Worm (Caenorhabditis elegans) whole organism, L3 larva: ENCODE data around the gene rpa-1.

Experiments
- R02D3.7 ChIP-seq: fragments of 150-350 bp; optimal IDR thresholded peaks from 2 replicates; lab custom pipeline; 2014; ENCODE audit warnings: missing biosample characterization, missing genetic modification characterization
- ZK546.5 ChIP-seq: sonication (generic microtip); optimal IDR thresholded peaks from 2 replicates; lab custom pipeline; 2017; ENCODE audit warnings: missing biosample characterization, missing genetic modification characterization
- aly-2 ChIP-seq: fragments of 150-350 bp; optimal IDR thresholded peaks from 2 replicates; lab custom pipeline; 2014; ENCODE audit warnings: missing biosample characterization, missing genetic modification characterization
- ama-1 ChIP-seq: fragments of 150-350 bp; optimal IDR thresholded peaks from 2 replicates; lab custom pipeline; 2018
- ceh-16 ChIP-seq: sonication (generic microtip); optimal IDR thresholded peaks from 2 replicates; lab custom pipeline; 2017; ENCODE audit warnings: missing biosample characterization, missing genetic modification characterization
- ceh-28 ChIP-seq: fragments of 150-350 bp; optimal IDR thresholded peaks from 2 replicates; lab custom pipeline; 2014; ENCODE audit warnings: missing biosample characterization, missing genetic modification reagents, missing genetic modification characterization
- ceh-9 ChIP-seq: sonication (generic microtip); optimal IDR thresholded peaks from 2 replicates; lab custom pipeline; 2018; ENCODE audit warnings: missing biosample characterization, missing genetic modification characterization
- daf-12 ChIP-seq: fragments of 150-350 bp; optimal IDR thresholded peaks from 2 replicates; lab custom pipeline; 2014; ENCODE audit warnings: missing biosample characterization, missing genetic modification reagents, missing genetic modification characterization
- egl-5 ChIP-seq: fragments of 150-350 bp; optimal IDR thresholded peaks from 2 replicates; lab custom pipeline; 2017; ENCODE audit warnings: missing biosample characterization, missing genetic modification reagents, missing genetic modification characterization, inconsistent platforms
- elt-1 ChIP-seq: fragments of 150-350 bp; optimal IDR thresholded peaks from 2 replicates; lab custom pipeline; 2014; ENCODE audit warnings: missing biosample characterization, missing genetic modification characterization
- elt-2 ChIP-seq: sonication (generic microtip); optimal IDR thresholded peaks from 2 replicates; lab custom pipeline; 2016; ENCODE audit warnings: missing genetic modification reagents, mild to moderate bottlenecking, missing genetic modification characterization, missing compliant biosample characterization
- fkh-10 ChIP-seq: sonication (generic microtip); optimal IDR thresholded peaks from 2 replicates; lab custom pipeline; 2017; ENCODE audit warnings: missing biosample characterization, missing genetic modification reagents, missing genetic modification characterization
- fos-1 ChIP-seq: fragments of 150-350 bp; optimal IDR thresholded peaks from 2 replicates; lab custom pipeline; 2014; ENCODE audit warnings: missing biosample characterization, missing genetic modification characterization
- hmg-11 ChIP-seq: sonication (generic microtip); optimal IDR thresholded peaks from 2 replicates; lab custom pipeline; 2016; ENCODE audit warnings: missing genetic modification characterization, missing compliant biosample characterization
- jun-1 ChIP-seq: fragments of 150-350 bp; optimal IDR thresholded peaks from 2 replicates; lab custom pipeline; 2014; ENCODE audit warnings: missing biosample characterization, missing genetic modification reagents, missing genetic modification characterization
- lin-39 ChIP-seq: fragments of 150-350 bp; optimal IDR thresholded peaks from 2 replicates; lab custom pipeline; 2018; ENCODE audit warnings: missing biosample characterization, missing genetic modification reagents, missing genetic modification characterization
- mml-1 ChIP-seq: fragments of 150-350 bp; sonication (generic microtip); optimal IDR thresholded peaks from 3 replicates; lab custom pipeline; 2014; ENCODE audit warnings: missing biosample characterization, missing genetic modification characterization
- nfya-1 ChIP-seq: sonication (generic microtip); optimal IDR thresholded peaks from 2 replicates; lab custom pipeline; 2017; ENCODE audit warnings: missing genetic modification characterization, mild to moderate bottlenecking, missing compliant biosample characterization, antibody characterized with exemption, moderate library complexity; ENCODE audit not compliant: insufficient read depth
- nhr-12 ChIP-seq: fragments of 150-350 bp; optimal IDR thresholded peaks from 2 replicates; lab custom pipeline; 2014; ENCODE audit warnings: missing biosample characterization, missing genetic modification characterization
- nhr-237 ChIP-seq: fragments of 150-350 bp; optimal IDR thresholded peaks from 2 replicates; lab custom pipeline; 2014; ENCODE audit warnings: missing biosample characterization, missing genetic modification characterization
- nhr-25 ChIP-seq: sonication (generic microtip); optimal IDR thresholded peaks from 2 replicates; lab custom pipeline; 2017; ENCODE audit warnings: missing biosample characterization, missing genetic modification characterization
- nhr-28 ChIP-seq: fragments of 150-350 bp; optimal IDR thresholded peaks from 2 replicates; lab custom pipeline; 2014; ENCODE audit warnings: missing biosample characterization, missing genetic modification characterization
- nhr-67 ChIP-seq: fragments of 150-350 bp; optimal IDR thresholded peaks from 2 replicates; lab custom pipeline; 2014; ENCODE audit warnings: missing biosample characterization, missing genetic modification characterization
- nhr-76 ChIP-seq: fragments of 150-350 bp; sonication (generic microtip); optimal IDR thresholded peaks from 5 replicates; lab custom pipeline; 2014; ENCODE audit warnings: missing biosample characterization, missing genetic modification characterization
- nhr-77 ChIP-seq: fragments of 150-350 bp; optimal IDR thresholded peaks from 2 replicates; lab custom pipeline; 2014; ENCODE audit warnings: missing biosample characterization, missing genetic modification characterization
- pha-4 ChIP-seq: fragments of 150-350 bp; optimal IDR thresholded peaks from 2 replicates; lab custom pipeline; 2014; ENCODE audit warnings: missing biosample characterization, missing genetic modification reagents, missing genetic modification characterization
- unc-62 ChIP-seq: fragments of 150-350 bp; sonication (generic microtip); optimal IDR thresholded peaks from 4 replicates; lab custom pipeline; 2014; ENCODE audit warnings: missing biosample characterization, missing genetic modification reagents, missing genetic modification characterization
- zag-1 ChIP-seq: fragments of 150-350 bp; optimal IDR thresholded peaks from 2 replicates; lab custom pipeline; 2014; ENCODE audit warnings: missing biosample characterization, missing genetic modification characterization
- ztf-11 ChIP-seq: fragments of 150-350 bp; optimal IDR thresholded peaks from 2 replicates; lab custom pipeline; 2014; ENCODE audit warnings: missing biosample characterization, missing genetic modification characterization
- ztf-4 ChIP-seq: fragments of 150-350 bp; optimal IDR thresholded peaks from 2 replicates; lab custom pipeline; 2014; ENCODE audit warnings: missing biosample characterization, missing genetic modification characterization

The rpa-1 gene

DNA sequence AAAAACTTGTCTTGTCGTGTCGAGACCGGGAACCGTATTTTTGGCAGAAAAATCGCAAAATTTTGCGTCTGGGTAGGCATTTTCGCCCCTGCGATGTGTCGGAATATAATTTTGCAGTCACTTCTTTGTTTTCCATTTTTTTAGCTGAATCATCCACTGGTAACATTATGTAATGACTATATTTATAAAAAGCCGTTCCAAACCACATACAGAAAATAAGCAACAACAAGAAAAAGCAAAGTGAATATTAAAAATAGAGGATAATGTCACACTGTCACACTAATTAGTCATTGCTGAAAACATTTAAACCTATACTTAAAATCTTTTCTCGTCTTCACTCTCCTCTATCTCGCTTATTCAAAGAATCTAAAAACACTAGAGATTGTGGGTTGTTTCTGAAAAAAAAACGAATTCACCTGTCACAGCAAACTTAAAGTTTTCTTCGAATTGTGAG is 44.9 kb downstream of the rpa-1 start, which contains the start of gene sre-1:
Gene sre-1 (plus strand): TSS at position 404 of the 454 bp plus-strand sequence.
- TF ChIP-seq ama-1 (lab: Kevin White, UChicago) (no peak), elt-1 (no peak), elt-2 (tag; lab: Kevin White, UChicago) (no peak), zag-1 (tag; lab: Kevin White, UChicago) (no peak), egl-5 (no peak), nhr-77 (no peak)

DNA sequence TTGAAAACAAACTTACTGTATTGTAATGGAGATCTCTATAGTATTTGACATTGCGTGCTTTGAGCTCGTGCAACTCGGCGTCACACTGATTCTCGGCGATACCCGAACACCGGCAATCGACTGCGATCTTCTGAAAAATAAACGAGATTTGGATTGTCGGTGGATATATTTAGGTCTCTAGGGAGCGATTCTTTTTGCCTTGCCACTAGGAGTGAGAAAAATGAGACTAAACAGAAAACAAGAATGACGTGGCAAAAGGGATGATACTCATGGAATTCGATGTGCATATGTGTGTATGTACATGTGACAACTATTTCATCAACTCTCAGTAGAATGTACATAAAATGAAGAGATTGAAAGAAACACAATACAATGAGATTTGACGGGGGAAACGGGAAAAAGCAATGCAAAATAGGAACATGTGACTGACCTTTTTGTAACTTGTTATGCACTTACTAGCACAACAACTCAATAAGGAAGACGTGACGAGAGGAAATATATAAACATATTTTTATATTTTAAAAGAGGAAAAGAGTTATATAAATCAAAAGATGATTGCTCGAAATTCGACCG is 50.3 kb downstream of the rpa-1 start:
- TF ChIP-seq zag-1 (tag; lab: Kevin White, UChicago) (no peak), daf-12 (tag; lab: Kevin White, UChicago) (no peak), pha-4 (no peak), ZK546.5 (no peak), nhr-12 (tag; lab: Kevin White, UChicago) (no peak), fos-1 (tag; lab: Kevin White, UChicago) (no peak), R02D3.7 (tag; lab: Kevin White, UChicago) (no peak), ztf-11 (tag; lab: Kevin White, UChicago) (no peak), nhr-237 (tag; lab: Kevin White, UChicago) (no peak), jun-1 (no peak), elt-1 (peak; percentile 60), nhr-67 (no peak), mml-1 (no peak), fkh-10 (GFP tag; lab: Kevin White, UChicago) (peak; percentile 97), nhr-28 (tag; lab: Kevin White, UChicago) (no peak), unc-62 (GFP tag; lab: Kevin White, UChicago) (no peak), aly-2 (tag; lab: Kevin White, UChicago) (no peak), ztf-4 (no peak), lin-39 (peak; percentile 4), nfya-1 (peak; percentile 26), ceh-28 (no peak), ceh-9 (no peak), ceh-16 (tag; lab: Kevin White, UChicago) (no peak), nhr-76 (no peak)
- TF ChIP-seq, all 47 proteins: peak for 4

DNA sequence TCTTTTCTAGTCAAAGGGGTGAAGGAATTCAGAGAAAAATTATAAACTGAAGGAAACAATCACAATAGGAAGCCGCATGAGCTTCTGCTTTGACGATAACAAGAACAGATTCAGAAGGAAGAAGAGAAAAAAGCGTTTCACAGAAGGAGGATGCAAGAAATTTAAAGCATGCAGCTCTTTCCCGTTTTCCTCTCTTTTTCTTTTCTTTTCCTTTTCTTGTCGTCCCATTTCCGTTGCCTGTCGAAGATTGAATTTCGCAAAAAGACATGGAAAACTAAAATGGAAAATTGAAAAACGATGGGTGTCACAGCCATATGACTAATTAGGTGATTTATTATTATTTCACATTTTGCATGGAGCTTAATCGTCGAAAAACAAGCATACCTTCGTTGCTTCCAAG is 51.7 kb downstream of the rpa-1 start:
- TF ChIP-seq fkh-10 (GFP tag; lab: Kevin White, UChicago) (peak; percentile 39), nhr-25 (no peak), hmg-11 (tag; lab: Kevin White, UChicago) (peak; percentile 14)
